Worm (Caenorhabditis elegans): Measurements from ENCODE around the gene F14F9.6.

F14F9.6 gene

ce11 chrV:5146394-5146793 lies at the start of gene F14F9.6:
Gene F14F9.6 (minus strand): TSS chrV:5146494.
- TF ChIP-seq flt-1 (GFP tag; IDR thresholded peaks at IDR 0.05) (no peak), tbx-11 (GFP tag; IDR thresholded peaks at IDR 0.05) (no peak), ets-7 (tag; optimal IDR thresholded peaks at IDR 0.05) (no peak)

ce11 chrV:5194508-5194907 lies 48.2 kb upstream of the F14F9.6 start, which contains the start of gene abu-8:
Gene abu-8 (minus strand): TSS chrV:5194608.
- no peak for TF ChIP-seq hnd-1 (tag; optimal IDR thresholded peaks at IDR 0.05)
- TF ChIP-seq ama-1 (optimal IDR thresholded peaks at IDR 0.05): no peak
- TF ChIP-seq hmbx-1 (tag; optimal IDR thresholded peaks at IDR 0.05): no peak
- TF ChIP-seq F13C5.2 (tag; optimal IDR thresholded peaks at IDR 0.05): no peak
- TF ChIP-seq scrt-1 (GFP tag; IDR thresholded peaks at IDR 0.05): no peak
- TF ChIP-seq sea-1 (GFP tag; conservative IDR thresholded peaks at IDR 0.05): no peak
- no peak for TF ChIP-seq hmg-4 (GFP tag; optimal IDR thresholded peaks at IDR 0.05)
- TF ChIP-seq flt-1 (GFP tag; IDR thresholded peaks at IDR 0.05): no peak
- TF ChIP-seq pes-1 (GFP tag; IDR thresholded peaks at IDR 0.05): no peak
- no peak for TF ChIP-seq ets-7 (tag; optimal IDR thresholded peaks at IDR 0.05)
- no peak for TF ChIP-seq tbx-11 (GFP tag; IDR thresholded peaks at IDR 0.05)
- no peak for TF ChIP-seq ceh-13 (GFP tag; optimal IDR thresholded peaks at IDR 0.05)
- no peak for TF ChIP-seq tra-4 (tag; optimal IDR thresholded peaks at IDR 0.05)
- TF ChIP-seq tbx-37 (GFP tag; conservative IDR thresholded peaks at IDR 0.05): no peak
- TF ChIP-seq ceh-36 (tag; optimal IDR thresholded peaks at IDR 0.05): no peak
- TF ChIP-seq aly-1 (tag; optimal IDR thresholded peaks at IDR 0.05): no peak
- TF ChIP-seq B0310.2 (tag; optimal IDR thresholded peaks at IDR 0.05): no peak

DNA sequence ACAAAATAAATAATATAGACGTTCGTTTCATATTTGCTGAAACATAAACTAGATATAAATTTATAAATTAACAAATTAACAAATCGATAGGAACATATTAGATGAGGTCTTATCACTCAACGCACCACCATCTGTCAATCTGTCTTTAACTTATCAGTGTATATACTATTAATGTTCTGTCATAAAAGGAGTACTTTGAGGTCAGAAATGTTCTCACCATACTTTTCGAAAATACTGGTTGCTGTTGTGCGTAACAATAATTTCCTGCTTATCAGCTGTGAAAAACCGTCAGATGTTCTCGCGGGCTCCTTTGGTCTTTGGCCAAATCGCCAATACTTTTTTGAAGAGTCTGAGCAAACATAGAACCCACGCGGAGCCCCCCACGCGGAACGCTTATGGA lies 46.2 kb upstream of the F14F9.6 start, which contains the start of gene C03A7.13:
C03A7.13 (minus strand) TSS at position 43 of the 400 bp plus-strand sequence.
- TF ChIP-seq hmg-4 (GFP tag; optimal IDR thresholded peaks at IDR 0.05) (no peak), sea-1 (GFP tag; conservative IDR thresholded peaks at IDR 0.05) (no peak), tra-4 (tag; optimal IDR thresholded peaks at IDR 0.05) (no peak), F13C5.2 (tag; optimal IDR thresholded peaks at IDR 0.05) (no peak), hnd-1 (tag; optimal IDR thresholded peaks at IDR 0.05) (no peak), ceh-36 (tag; optimal IDR thresholded peaks at IDR 0.05) (no peak), tbx-11 (GFP tag; IDR thresholded peaks at IDR 0.05) (no peak), hmbx-1 (tag; optimal IDR thresholded peaks at IDR 0.05) (no peak), ama-1 (optimal IDR thresholded peaks at IDR 0.05) (no peak), ets-7 (tag; optimal IDR thresholded peaks at IDR 0.05) (no peak), aly-1 (tag; optimal IDR thresholded peaks at IDR 0.05) (no peak), tbx-37 (GFP tag; conservative IDR thresholded peaks at IDR 0.05) (no peak), flt-1 (GFP tag; IDR thresholded peaks at IDR 0.05) (no peak), B0310.2 (tag; optimal IDR thresholded peaks at IDR 0.05) (no peak), ceh-13 (GFP tag; optimal IDR thresholded peaks at IDR 0.05) (no peak)

DNA sequence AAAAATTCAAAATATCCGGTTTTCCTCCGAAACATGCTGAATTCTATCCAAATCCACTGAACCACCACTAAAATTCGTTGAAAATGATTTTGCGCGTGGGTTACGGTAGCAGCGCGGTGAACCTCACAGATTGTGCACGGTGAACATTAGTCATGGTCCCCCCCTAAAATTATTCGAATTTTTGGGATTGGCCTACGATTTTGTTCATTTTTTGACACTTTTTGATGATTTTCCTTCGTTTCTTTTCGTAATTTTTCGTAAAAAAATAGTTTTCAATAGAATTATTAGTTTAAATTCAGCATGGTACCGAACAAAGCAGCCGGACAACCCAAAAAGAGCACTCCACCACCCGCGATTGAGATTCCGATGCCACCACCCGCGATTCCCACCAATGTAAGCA lies 35.3 kb upstream of the F14F9.6 start, which contains the start of gene C03A7.2:
C03A7.2 (plus strand) TSS at position 301 of the 400 bp plus-strand sequence.
- no peak for TF ChIP-seq flt-1 (GFP tag; IDR thresholded peaks at IDR 0.05)
- TF ChIP-seq ceh-36 (tag; optimal IDR thresholded peaks at IDR 0.05): no peak
- TF ChIP-seq F13C5.2 (tag; optimal IDR thresholded peaks at IDR 0.05): no peak
- TF ChIP-seq hmg-4 (GFP tag; optimal IDR thresholded peaks at IDR 0.05): no peak
- no peak for TF ChIP-seq sea-1 (GFP tag; conservative IDR thresholded peaks at IDR 0.05)
- TF ChIP-seq tra-4 (tag; optimal IDR thresholded peaks at IDR 0.05): no peak
- no peak for TF ChIP-seq aly-1 (tag; optimal IDR thresholded peaks at IDR 0.05)
- no peak for TF ChIP-seq pes-1 (GFP tag; IDR thresholded peaks at IDR 0.05)
- TF ChIP-seq ama-1 (optimal IDR thresholded peaks at IDR 0.05): no peak
- no peak for TF ChIP-seq hmbx-1 (tag; optimal IDR thresholded peaks at IDR 0.05)
- no peak for TF ChIP-seq tbx-37 (GFP tag; conservative IDR thresholded peaks at IDR 0.05)
- no peak for TF ChIP-seq scrt-1 (GFP tag; IDR thresholded peaks at IDR 0.05)
- TF ChIP-seq hnd-1 (tag; optimal IDR thresholded peaks at IDR 0.05): no peak
- no peak for TF ChIP-seq ceh-13 (GFP tag; optimal IDR thresholded peaks at IDR 0.05)
- TF ChIP-seq tbx-11 (GFP tag; IDR thresholded peaks at IDR 0.05): no peak
- no peak for TF ChIP-seq ets-7 (tag; optimal IDR thresholded peaks at IDR 0.05)

DNA sequence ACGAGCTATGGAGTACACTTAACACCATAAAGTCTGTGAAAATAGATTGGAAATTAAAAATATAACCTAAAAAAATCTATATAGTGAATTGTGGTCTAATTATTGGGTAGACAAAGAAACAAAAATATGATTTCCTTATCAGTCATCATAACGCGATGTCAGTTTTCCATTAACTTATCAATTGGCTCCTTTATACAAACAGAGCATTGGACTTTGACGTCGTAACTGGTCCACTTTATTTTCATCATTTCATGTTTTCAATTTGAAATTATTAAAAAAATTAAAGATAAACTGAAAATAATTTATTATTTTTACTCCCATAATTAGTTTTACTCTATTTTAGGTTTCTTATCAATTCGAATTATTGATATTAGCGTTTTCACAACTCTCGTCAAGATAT lies 31.8 kb upstream of the F14F9.6 start:
- TF ChIP-seq pes-1 (GFP tag; IDR thresholded peaks at IDR 0.05) (no peak), hmbx-1 (tag; optimal IDR thresholded peaks at IDR 0.05) (no peak), ama-1 (optimal IDR thresholded peaks at IDR 0.05) (no peak), flt-1 (GFP tag; IDR thresholded peaks at IDR 0.05) (no peak), hmg-4 (GFP tag; optimal IDR thresholded peaks at IDR 0.05) (no peak)

- TF ChIP-seq pes-1 (GFP tag; IDR thresholded peaks at IDR 0.05) (no peak), hmbx-1 (tag; optimal IDR thresholded peaks at IDR 0.05) (no peak)
Observed at ce11 chrV:5177209-5177608, 30.9 kb upstream of the F14F9.6 start, which contains the start of gene ugt-51. Gene ugt-51 (minus strand): TSS chrV:5177309.

DNA sequence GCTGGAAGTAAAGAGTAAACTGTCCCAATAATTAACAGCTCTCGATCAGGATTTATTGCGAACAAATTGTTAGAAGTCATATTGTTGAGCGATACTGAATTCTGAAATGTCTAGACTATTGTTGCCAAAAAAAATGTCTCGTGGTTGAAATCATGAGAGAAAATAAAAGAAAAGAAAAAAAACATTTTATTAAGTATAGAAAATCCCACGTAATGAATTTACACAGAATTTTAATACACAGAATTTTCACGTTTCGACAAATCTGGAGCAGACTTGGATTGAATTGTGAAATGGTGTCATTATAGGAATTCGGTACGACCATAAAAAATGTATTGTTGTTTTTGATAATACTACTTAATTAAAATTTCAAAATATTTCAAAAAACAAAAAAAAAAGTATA lies 26.5 kb upstream of the F14F9.6 start, which contains the start of gene srt-65:
srt-65 (minus strand) TSS at position 101 of the 400 bp plus-strand sequence.
- TF ChIP-seq ets-7 (tag; optimal IDR thresholded peaks at IDR 0.05): no peak

DNA sequence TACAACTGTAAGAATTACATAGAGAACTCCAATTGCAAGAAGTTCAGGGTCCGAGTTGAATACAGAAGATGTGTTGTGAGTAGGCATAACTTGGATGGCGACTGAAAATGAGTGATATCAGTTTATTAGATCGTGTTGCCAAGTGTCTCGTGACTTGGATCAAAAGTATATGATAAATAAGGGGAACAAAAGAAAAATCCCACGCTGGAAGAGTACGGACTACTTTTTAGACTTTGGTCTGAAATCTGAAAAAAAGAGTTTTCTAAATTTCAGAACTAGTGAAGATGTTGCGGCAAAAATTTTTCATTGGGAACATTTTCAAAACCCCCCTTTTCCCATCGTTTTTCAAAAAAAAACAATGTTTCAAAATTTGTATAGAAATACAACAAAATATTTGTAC lies 23.3 kb upstream of the F14F9.6 start, which contains the start of gene srt-64:
srt-64 (minus strand) TSS at position 101 of the 400 bp plus-strand sequence.
- TF ChIP-seq hnd-1 (tag; optimal IDR thresholded peaks at IDR 0.05) (no peak), tbx-11 (GFP tag; IDR thresholded peaks at IDR 0.05) (no peak), flt-1 (GFP tag; IDR thresholded peaks at IDR 0.05) (no peak)

ce11 chrV:5165426-5165825 lies 19.1 kb upstream of the F14F9.6 start, which contains the start of gene srw-140:
Gene srw-140 (plus strand): TSS chrV:5165726.
- TF ChIP-seq ceh-36 (tag; optimal IDR thresholded peaks at IDR 0.05) (no peak), sea-1 (GFP tag; conservative IDR thresholded peaks at IDR 0.05) (no peak), pes-1 (GFP tag; IDR thresholded peaks at IDR 0.05) (no peak), tbx-11 (GFP tag; IDR thresholded peaks at IDR 0.05) (no peak), scrt-1 (GFP tag; IDR thresholded peaks at IDR 0.05) (no peak), ceh-13 (GFP tag; optimal IDR thresholded peaks at IDR 0.05) (no peak), flt-1 (GFP tag; IDR thresholded peaks at IDR 0.05) (no peak)
